Fruit fly (Drosophila melanogaster): ENCODE measurements around the gene mld.

DNA sequence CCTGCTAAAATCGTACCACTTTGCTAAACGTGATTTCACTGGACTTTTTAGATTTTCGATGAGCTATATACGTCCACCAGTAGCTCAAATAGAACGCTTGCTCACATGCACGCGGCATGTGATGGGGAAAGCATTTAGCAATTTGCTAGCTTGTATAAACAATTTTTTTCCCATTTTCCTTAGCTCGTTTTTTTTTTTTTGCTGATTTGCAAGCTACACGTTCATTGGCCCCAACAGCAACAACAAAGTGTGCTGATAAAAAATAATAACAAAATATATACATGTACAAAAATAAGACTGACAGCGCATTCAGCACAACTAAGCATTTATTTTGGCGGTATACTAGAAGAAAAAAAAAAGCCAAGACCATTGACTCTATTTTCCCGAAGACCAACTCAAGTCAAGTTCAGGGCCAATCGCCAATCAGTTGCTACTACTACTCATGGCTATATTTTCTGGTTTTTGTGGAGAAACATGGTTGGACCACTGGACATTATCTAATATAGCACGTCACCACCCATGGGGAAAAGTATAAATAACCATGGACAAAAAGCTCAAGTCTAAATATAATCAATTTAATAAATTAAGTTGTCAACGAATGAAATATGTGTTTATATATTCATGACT, 9.6 kb upstream of the mld start:
- TF ChIP-seq usp (GFP tag; optimal IDR thresholded peaks at IDR 0.05) (no peak), pan (optimal IDR thresholded peaks at IDR 0.05) (no peak), CG8478 (optimal IDR thresholded peaks at IDR 0.05) (no peak), EcR (GFP tag; optimal IDR thresholded peaks at IDR 0.05) (no peak), psq (optimal IDR thresholded peaks at IDR 0.05) (no peak)

Measured in whole organism.